Worm (Caenorhabditis elegans) whole organism, early embryonic: ENCODE data around the gene F54F2.6.

Experiments
- B0310.2 ChIP-seq: sonication (generic microtip); optimal IDR thresholded peaks from 2 replicates; lab custom pipeline; 2016; ENCODE audit warnings: mild to moderate bottlenecking, missing genetic modification characterization, missing compliant biosample characterization
- F13C5.2 ChIP-seq: sonication (generic microtip); optimal IDR thresholded peaks from 2 replicates; lab custom pipeline; 2017; ENCODE audit warnings: mild to moderate bottlenecking, missing genetic modification characterization, inconsistent platforms, missing compliant biosample characterization
- aly-1 ChIP-seq: sonication (generic microtip); optimal IDR thresholded peaks from 2 replicates; lab custom pipeline; 2016; ENCODE audit warnings: missing genetic modification characterization, missing compliant biosample characterization
- ama-1 ChIP-seq: fragments of 150-350 bp; optimal IDR thresholded peaks from 2 replicates; lab custom pipeline; 2014
- ceh-13 ChIP-seq: fragments of 200-800 bp; sonication (Bioruptor generic); optimal IDR thresholded peaks from 2 replicates; lab custom pipeline; 2018; ENCODE audit warnings: mild to moderate bottlenecking, missing genetic modification characterization, missing compliant biosample characterization
- ceh-36 ChIP-seq: sonication (generic microtip); optimal IDR thresholded peaks from 2 replicates; lab custom pipeline; 2016; ENCODE audit warnings: missing genetic modification characterization, inconsistent platforms, missing compliant biosample characterization
- ets-7 ChIP-seq: sonication (generic microtip); optimal IDR thresholded peaks from 2 replicates; lab custom pipeline; 2016; ENCODE audit warnings: missing genotype, missing genetic modification characterization, missing compliant biosample characterization
- flt-1 ChIP-seq: fragments of 200-800 bp; sonication (Bioruptor generic); IDR thresholded peaks from 2 replicates; pipeline ENCODE4 v1.3.6; 2022; ENCODE audit warnings: missing genetic modification characterization, missing compliant biosample characterization
- hmbx-1 ChIP-seq: sonication (generic microtip); optimal IDR thresholded peaks from 2 replicates; lab custom pipeline; 2016; ENCODE audit warnings: mild to moderate bottlenecking, missing genetic modification characterization, missing compliant biosample characterization
- hmg-4 ChIP-seq: fragments of 200-800 bp; sonication (Bioruptor generic); optimal IDR thresholded peaks from 2 replicates; lab custom pipeline; 2018; ENCODE audit warnings: mild to moderate bottlenecking, missing genetic modification characterization, missing compliant biosample characterization
- hnd-1 ChIP-seq: sonication (generic microtip); optimal IDR thresholded peaks from 2 replicates; lab custom pipeline; 2016; ENCODE audit warnings: missing genetic modification characterization, missing compliant biosample characterization
- pes-1 ChIP-seq: fragments of 200-800 bp; sonication (Bioruptor generic); IDR thresholded peaks from 2 replicates; pipeline ENCODE4 v1.3.6; 2022; ENCODE audit warnings: missing genetic modification reagents, missing genetic modification characterization, missing compliant biosample characterization
- scrt-1 ChIP-seq: fragments of 200-800 bp; sonication (Bioruptor generic); IDR thresholded peaks from 2 replicates; pipeline ENCODE4 v1.3.6; 2022; ENCODE audit warnings: missing genetic modification characterization, missing compliant biosample characterization
- sea-1 ChIP-seq: fragments of 200-800 bp; sonication (Bioruptor generic); conservative IDR thresholded peaks from 2 replicates; pipeline ENCODE4 v1.3.6; 2022; ENCODE audit warnings: missing genetic modification characterization, missing compliant biosample characterization
- tbx-11 ChIP-seq: fragments of 200-800 bp; sonication (Bioruptor generic); IDR thresholded peaks from 2 replicates; pipeline ENCODE4 v1.3.6; 2022; ENCODE audit warnings: missing genetic modification characterization, missing compliant biosample characterization
- tbx-37 ChIP-seq: fragments of 200-800 bp; sonication (Bioruptor generic); conservative IDR thresholded peaks from 2 replicates; pipeline ENCODE4 v1.3.6; 2022; ENCODE audit warnings: missing genetic modification reagents, missing genetic modification characterization, missing compliant biosample characterization
- tra-4 ChIP-seq: sonication (generic microtip); optimal IDR thresholded peaks from 2 replicates; lab custom pipeline; 2017; ENCODE audit warnings: missing genetic modification characterization, missing compliant biosample characterization

Gene F54F2.6

DNA sequence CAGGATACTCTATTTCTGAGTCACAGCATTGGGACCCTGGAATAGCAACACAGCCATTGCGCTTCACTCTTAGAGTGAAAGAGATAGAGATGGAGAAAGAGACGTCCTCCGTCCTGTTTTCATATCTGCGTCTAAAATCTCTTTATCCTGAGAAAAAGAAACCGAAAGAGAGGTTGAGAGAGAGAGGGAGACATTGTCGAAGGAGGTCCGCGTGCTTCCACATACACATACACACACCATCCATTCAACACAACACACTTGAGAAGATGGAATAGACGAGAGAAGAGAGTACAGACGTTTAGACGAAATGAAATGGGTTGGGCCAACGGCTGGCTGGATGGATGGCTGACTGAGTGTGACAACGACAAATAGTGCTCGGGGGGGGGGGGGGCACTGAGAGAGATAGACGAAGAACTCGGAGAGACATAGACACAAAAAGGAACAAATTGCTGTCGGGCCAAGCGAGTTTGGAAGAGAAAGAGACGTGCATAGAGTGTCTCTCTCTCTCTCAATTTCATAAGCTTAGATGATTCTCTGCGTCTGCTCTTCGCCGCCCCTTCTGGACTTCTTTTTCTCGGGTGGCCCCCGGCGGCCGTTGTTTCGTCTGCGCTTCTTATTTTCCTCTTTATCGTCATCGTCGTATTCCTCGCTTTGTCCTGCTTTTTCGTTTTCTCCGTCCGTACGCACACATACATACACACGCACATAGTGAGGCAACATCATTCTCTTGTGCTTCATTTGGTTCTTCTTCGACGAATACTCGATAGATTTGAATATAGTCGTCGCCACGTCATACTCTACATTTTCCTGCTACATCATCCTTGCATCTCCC is at the start of gene F54F2.6:
TSS of gene F54F2.6 (minus strand) at position 738 of the 832 bp plus-strand sequence.
- TF ChIP-seq B0310.2 (tag; lab: Kevin White, UChicago) (peak; percentile 14), ama-1 (no peak), scrt-1 (no peak), aly-1 (tag; lab: Kevin White, UChicago) (no peak), flt-1 (GFP tag; lab: Robert Waterston, UW) (peak; percentile 0), ets-7 (tag; lab: Kevin White, UChicago) (no peak), ceh-13 (no peak), hmbx-1 (tag; lab: Kevin White, UChicago) (no peak), sea-1 (GFP tag; lab: Robert Waterston, UW) (no peak), tbx-37 (GFP tag; lab: Robert Waterston, UW) (no peak), tra-4 (tag; lab: Kevin White, UChicago) (no peak), hnd-1 (no peak), ceh-36 (tag; lab: Kevin White, UChicago) (no peak), F13C5.2 (peak; percentile 0), tbx-11 (no peak), pes-1 (GFP tag; lab: Robert Waterston, UW) (0 out of 2 replicates have a peak, but pooled peaks have one; percentile 48), hmg-4 (GFP tag; lab: Kevin White, UChicago) (peak; percentile 63)

ce11 chrIII:8849507-8849906 is 49.0 kb upstream of the F54F2.6 start, which contains the start of gene F44E2.8:
Gene F44E2.8 (minus strand): TSS chrIII:8849877.
- no peak for TF ChIP-seq ceh-36 (tag; lab: Kevin White, UChicago)
- no peak for TF ChIP-seq ama-1
- no peak for TF ChIP-seq tra-4 (tag; lab: Kevin White, UChicago)
- TF ChIP-seq scrt-1: no peak
- no peak for TF ChIP-seq hnd-1
- TF ChIP-seq aly-1 (tag; lab: Kevin White, UChicago): no peak
- TF ChIP-seq hmbx-1 (tag; lab: Kevin White, UChicago): no peak
- TF ChIP-seq pes-1 (GFP tag; lab: Robert Waterston, UW): no peak
- no peak for TF ChIP-seq ets-7 (tag; lab: Kevin White, UChicago)
- TF ChIP-seq flt-1 (GFP tag; lab: Robert Waterston, UW): no peak

ce11 chrIII:8848372-8848771 is 47.9 kb upstream of the F54F2.6 start, which contains the start of gene F44E2.7:
Gene F44E2.7 (minus strand): TSS chrIII:8848472.
- TF ChIP-seq B0310.2 (tag; lab: Kevin White, UChicago) (no peak), sea-1 (GFP tag; lab: Robert Waterston, UW) (no peak), tbx-37 (GFP tag; lab: Robert Waterston, UW) (no peak), tbx-11 (no peak), hmbx-1 (tag; lab: Kevin White, UChicago) (no peak), F13C5.2 (no peak), scrt-1 (no peak), tra-4 (tag; lab: Kevin White, UChicago) (no peak), ceh-13 (no peak), hnd-1 (no peak), aly-1 (tag; lab: Kevin White, UChicago) (no peak), pes-1 (GFP tag; lab: Robert Waterston, UW) (no peak), ceh-36 (tag; lab: Kevin White, UChicago) (no peak), ama-1 (no peak), hmg-4 (GFP tag; lab: Kevin White, UChicago) (no peak), ets-7 (tag; lab: Kevin White, UChicago) (no peak), flt-1 (GFP tag; lab: Robert Waterston, UW) (no peak)

ce11 chrIII:8847722-8848121 is 47.2 kb upstream of the F54F2.6 start:
- TF ChIP-seq ceh-36 (tag; lab: Kevin White, UChicago) (no peak), tbx-11 (no peak), pes-1 (GFP tag; lab: Robert Waterston, UW) (no peak), F13C5.2 (no peak), flt-1 (GFP tag; lab: Robert Waterston, UW) (no peak), hmg-4 (GFP tag; lab: Kevin White, UChicago) (no peak), ama-1 (no peak), scrt-1 (no peak), ceh-13 (no peak), hmbx-1 (tag; lab: Kevin White, UChicago) (no peak), tra-4 (tag; lab: Kevin White, UChicago) (no peak)

DNA sequence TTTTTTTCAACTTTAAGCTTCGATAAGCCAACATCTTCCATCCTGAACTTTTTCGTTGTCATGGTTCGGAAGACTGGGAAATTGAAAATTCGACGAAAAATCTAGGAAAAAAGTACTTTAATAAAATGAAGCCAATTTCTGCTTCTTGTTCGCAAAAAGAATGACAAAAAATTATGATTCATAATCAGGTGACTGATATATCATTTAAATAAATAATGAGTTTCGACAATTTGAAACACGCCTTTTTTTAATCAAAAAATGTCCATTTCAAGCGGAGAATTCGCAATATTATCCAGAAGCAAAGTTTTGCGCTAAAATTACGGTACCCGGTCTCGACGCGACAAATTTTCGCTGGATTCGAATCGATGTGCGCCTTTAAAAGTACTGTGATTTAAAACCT is 44.6 kb upstream of the F54F2.6 start, which contains the start of gene F44E2.6:
TSS of gene F44E2.6 (minus strand) at position 101 of the 400 bp plus-strand sequence.
- no peak for TF ChIP-seq flt-1 (GFP tag; lab: Robert Waterston, UW)
- no peak for TF ChIP-seq tbx-11
- no peak for TF ChIP-seq hnd-1
- no peak for TF ChIP-seq hmg-4 (GFP tag; lab: Kevin White, UChicago)
- TF ChIP-seq ceh-13: no peak
- no peak for TF ChIP-seq ama-1
- TF ChIP-seq B0310.2 (tag; lab: Kevin White, UChicago): no peak
- no peak for TF ChIP-seq aly-1 (tag; lab: Kevin White, UChicago)
- no peak for TF ChIP-seq ets-7 (tag; lab: Kevin White, UChicago)

DNA sequence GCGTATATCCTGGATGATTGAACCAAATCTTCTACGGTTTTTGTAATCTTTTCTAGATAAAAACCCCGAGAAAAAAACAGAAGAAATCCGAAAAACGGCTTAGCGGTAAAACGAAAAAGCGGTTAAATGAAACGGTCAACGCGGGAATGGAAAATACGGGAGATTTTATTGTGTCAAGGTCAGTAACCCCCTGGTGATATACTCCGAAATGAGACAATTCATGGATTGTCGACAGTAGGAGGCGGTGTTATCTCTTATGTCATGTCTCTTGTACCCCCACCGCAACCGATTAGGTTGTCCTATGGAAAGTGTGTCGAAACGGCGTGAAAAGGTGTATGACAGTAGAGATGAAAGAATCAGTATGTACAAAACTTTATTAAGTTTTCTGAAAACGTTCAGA is 43.6 kb upstream of the F54F2.6 start:
- no peak for TF ChIP-seq hmbx-1 (tag; lab: Kevin White, UChicago)
- no peak for TF ChIP-seq tbx-11
- no peak for TF ChIP-seq hmg-4 (GFP tag; lab: Kevin White, UChicago)
- TF ChIP-seq tbx-37 (GFP tag; lab: Robert Waterston, UW): no peak
- TF ChIP-seq pes-1 (GFP tag; lab: Robert Waterston, UW): no peak
- TF ChIP-seq ceh-36 (tag; lab: Kevin White, UChicago): no peak
- TF ChIP-seq tra-4 (tag; lab: Kevin White, UChicago): no peak
- no peak for TF ChIP-seq ama-1

- TF ChIP-seq ceh-13: no peak
- TF ChIP-seq ama-1: no peak
- TF ChIP-seq hmg-4 (GFP tag; lab: Kevin White, UChicago): peak; percentile 18
- TF ChIP-seq pes-1 (GFP tag; lab: Robert Waterston, UW): no peak
- TF ChIP-seq aly-1 (tag; lab: Kevin White, UChicago): no peak
These were observed 39.3 kb upstream of the F54F2.6 start for ce11 chrIII:8839813-8840212.
